Worm (Caenorhabditis elegans): ENCODE data around the gene T05A7.3.

DNA sequence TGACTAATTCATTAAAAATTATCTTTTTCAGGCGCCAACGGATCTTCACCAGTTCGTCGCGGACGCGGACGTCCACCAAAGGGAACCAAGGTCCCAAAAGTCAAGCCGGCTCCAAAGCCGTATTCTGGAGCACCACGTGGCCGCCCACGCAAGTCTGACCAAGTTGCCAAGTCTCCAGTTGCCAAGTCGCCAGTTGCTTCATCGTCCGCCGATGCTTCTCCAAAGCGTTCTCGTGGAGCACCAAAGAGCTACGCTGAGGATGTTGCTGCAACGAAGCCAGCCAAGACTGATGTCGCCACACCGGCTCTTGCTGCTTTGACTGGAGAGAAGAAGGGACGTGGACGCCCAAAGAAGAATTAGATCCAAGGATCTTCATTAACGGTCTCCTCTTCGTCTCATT, 2.3 kb upstream of the T05A7.3 start:
- TF ChIP-seq unc-62 (GFP tag; optimal IDR thresholded peaks at IDR 0.05) (no peak), elt-3 (tag; optimal IDR thresholded peaks at IDR 0.05) (no peak), nhr-2 (tag; optimal IDR thresholded peaks at IDR 0.05) (no peak), lsy-2 (tag; optimal IDR thresholded peaks at IDR 0.05) (no peak), mep-1 (tag; optimal IDR thresholded peaks at IDR 0.05) (no peak), nhr-28 (tag; optimal IDR thresholded peaks at IDR 0.05) (no peak), nhr-237 (tag; optimal IDR thresholded peaks at IDR 0.05) (no peak), blmp-1 (tag; optimal IDR thresholded peaks at IDR 0.05) (no peak), zip-8 (tag; optimal IDR thresholded peaks at IDR 0.05) (no peak), elt-1 (tag; optimal IDR thresholded peaks at IDR 0.05; ENCODE audit: borderline replicate concordance, insufficient read depth) (no peak), ztf-11 (tag; optimal IDR thresholded peaks at IDR 0.05) (no peak), nhr-12 (tag; optimal IDR thresholded peaks at IDR 0.05) (no peak), snpc-4 (tag; optimal IDR thresholded peaks at IDR 0.05) (no peak)

Data from whole organism, mixed stage, embryonic.